Worm (Caenorhabditis elegans) whole organism, early embryonic: Measurements from ENCODE around the gene C07E3.3.
A peak's percentile ranks its signal among the peaks of the same experiment; 100 is the strongest.

Experiments
- B0310.2 ChIP-seq: sonication (generic microtip); optimal IDR thresholded peaks from 2 replicates; lab custom pipeline; 2016; ENCODE audit warnings: mild to moderate bottlenecking, missing genetic modification characterization, missing compliant biosample characterization
- F13C5.2 ChIP-seq: sonication (generic microtip); optimal IDR thresholded peaks from 2 replicates; lab custom pipeline; 2017; ENCODE audit warnings: mild to moderate bottlenecking, missing genetic modification characterization, inconsistent platforms, missing compliant biosample characterization
- aly-1 ChIP-seq: sonication (generic microtip); optimal IDR thresholded peaks from 2 replicates; lab custom pipeline; 2016; ENCODE audit warnings: missing genetic modification characterization, missing compliant biosample characterization
- ama-1 ChIP-seq: fragments of 150-350 bp; optimal IDR thresholded peaks from 2 replicates; lab custom pipeline; 2014
- ceh-13 ChIP-seq: fragments of 200-800 bp; sonication (Bioruptor generic); optimal IDR thresholded peaks from 2 replicates; lab custom pipeline; 2018; ENCODE audit warnings: mild to moderate bottlenecking, missing genetic modification characterization, missing compliant biosample characterization
- ceh-36 ChIP-seq: sonication (generic microtip); optimal IDR thresholded peaks from 2 replicates; lab custom pipeline; 2016; ENCODE audit warnings: missing genetic modification characterization, inconsistent platforms, missing compliant biosample characterization
- ets-7 ChIP-seq: sonication (generic microtip); optimal IDR thresholded peaks from 2 replicates; lab custom pipeline; 2016; ENCODE audit warnings: missing genotype, missing genetic modification characterization, missing compliant biosample characterization
- flt-1 ChIP-seq: fragments of 200-800 bp; sonication (Bioruptor generic); IDR thresholded peaks from 2 replicates; pipeline ENCODE4 v1.3.6; 2022; ENCODE audit warnings: missing genetic modification characterization, missing compliant biosample characterization
- hmbx-1 ChIP-seq: sonication (generic microtip); optimal IDR thresholded peaks from 2 replicates; lab custom pipeline; 2016; ENCODE audit warnings: mild to moderate bottlenecking, missing genetic modification characterization, missing compliant biosample characterization
- hmg-4 ChIP-seq: fragments of 200-800 bp; sonication (Bioruptor generic); optimal IDR thresholded peaks from 2 replicates; lab custom pipeline; 2018; ENCODE audit warnings: mild to moderate bottlenecking, missing genetic modification characterization, missing compliant biosample characterization
- hnd-1 ChIP-seq: sonication (generic microtip); optimal IDR thresholded peaks from 2 replicates; lab custom pipeline; 2016; ENCODE audit warnings: missing genetic modification characterization, missing compliant biosample characterization
- pes-1 ChIP-seq: fragments of 200-800 bp; sonication (Bioruptor generic); IDR thresholded peaks from 2 replicates; pipeline ENCODE4 v1.3.6; 2022; ENCODE audit warnings: missing genetic modification reagents, missing genetic modification characterization, missing compliant biosample characterization
- scrt-1 ChIP-seq: fragments of 200-800 bp; sonication (Bioruptor generic); IDR thresholded peaks from 2 replicates; pipeline ENCODE4 v1.3.6; 2022; ENCODE audit warnings: missing genetic modification characterization, missing compliant biosample characterization
- sea-1 ChIP-seq: fragments of 200-800 bp; sonication (Bioruptor generic); conservative IDR thresholded peaks from 2 replicates; pipeline ENCODE4 v1.3.6; 2022; ENCODE audit warnings: missing genetic modification characterization, missing compliant biosample characterization
- tbx-11 ChIP-seq: fragments of 200-800 bp; sonication (Bioruptor generic); IDR thresholded peaks from 2 replicates; pipeline ENCODE4 v1.3.6; 2022; ENCODE audit warnings: missing genetic modification characterization, missing compliant biosample characterization
- tbx-37 ChIP-seq: fragments of 200-800 bp; sonication (Bioruptor generic); conservative IDR thresholded peaks from 2 replicates; pipeline ENCODE4 v1.3.6; 2022; ENCODE audit warnings: missing genetic modification reagents, missing genetic modification characterization, missing compliant biosample characterization
- tra-4 ChIP-seq: sonication (generic microtip); optimal IDR thresholded peaks from 2 replicates; lab custom pipeline; 2017; ENCODE audit warnings: missing genetic modification characterization, missing compliant biosample characterization

The C07E3.3 gene

ce11 chrII:10377901-10378300, 20.6 kb upstream of the C07E3.3 start:
- TF ChIP-seq tbx-37 (no peak), tra-4 (tag; lab: Kevin White, UChicago) (no peak), flt-1 (GFP tag; lab: Robert Waterston, UW) (no peak), hmg-4 (no peak), B0310.2 (tag; lab: Kevin White, UChicago) (no peak), scrt-1 (GFP tag; lab: Robert Waterston, UW) (no peak), aly-1 (tag; lab: Kevin White, UChicago) (no peak), hmbx-1 (tag; lab: Kevin White, UChicago) (no peak), ets-7 (tag; lab: Kevin White, UChicago) (no peak), sea-1 (GFP tag; lab: Robert Waterston, UW) (no peak), hnd-1 (no peak), ceh-13 (no peak), pes-1 (no peak), tbx-11 (GFP tag; lab: Robert Waterston, UW) (no peak), F13C5.2 (tag; lab: Kevin White, UChicago) (no peak)

ce11 chrII:10374776-10375175, 17.5 kb upstream of the C07E3.3 start:
- peak; percentile 7 for TF ChIP-seq hmg-4
- no peak for TF ChIP-seq B0310.2 (tag; lab: Kevin White, UChicago)
- peak; percentile 50 for TF ChIP-seq ceh-36

- TF ChIP-seq hnd-1, result no peak
- TF ChIP-seq F13C5.2 (tag; lab: Kevin White, UChicago), result no peak
- TF ChIP-seq ets-7 (tag; lab: Kevin White, UChicago), result no peak
- TF ChIP-seq pes-1, result no peak
- no peak for TF ChIP-seq tbx-11 (GFP tag; lab: Robert Waterston, UW)
- no peak for TF ChIP-seq flt-1 (GFP tag; lab: Robert Waterston, UW)
- no peak for TF ChIP-seq tra-4 (tag; lab: Kevin White, UChicago)
- TF ChIP-seq sea-1 (GFP tag; lab: Robert Waterston, UW), result no peak
- TF ChIP-seq tbx-37, result no peak
- no peak for TF ChIP-seq ceh-13
- TF ChIP-seq aly-1 (tag; lab: Kevin White, UChicago), result no peak
- TF ChIP-seq ama-1 (lab: Kevin White, UChicago), result no peak
- no peak for TF ChIP-seq scrt-1 (GFP tag; lab: Robert Waterston, UW)
- no peak for TF ChIP-seq hmbx-1 (tag; lab: Kevin White, UChicago)
- no peak for TF ChIP-seq hmg-4
- TF ChIP-seq ceh-36, result no peak
- TF ChIP-seq B0310.2 (tag; lab: Kevin White, UChicago), result no peak
Measured at ce11 chrII:10373536-10374169, 16.3 kb upstream of the C07E3.3 start.

ce11 chrII:10373016-10373415, 15.7 kb upstream of the C07E3.3 start:
- no peak for TF ChIP-seq B0310.2 (tag; lab: Kevin White, UChicago)
- no peak for TF ChIP-seq hmbx-1 (tag; lab: Kevin White, UChicago)
- no peak for TF ChIP-seq hnd-1
- TF ChIP-seq F13C5.2 (tag; lab: Kevin White, UChicago), result no peak
- TF ChIP-seq tra-4 (tag; lab: Kevin White, UChicago), result no peak
- no peak for TF ChIP-seq aly-1 (tag; lab: Kevin White, UChicago)
- TF ChIP-seq pes-1, result no peak

- TF ChIP-seq tra-4 (tag; lab: Kevin White, UChicago) (no peak), F13C5.2 (tag; lab: Kevin White, UChicago) (peak; percentile 33), hmg-4 (peak; percentile 72), aly-1 (tag; lab: Kevin White, UChicago) (no peak), tbx-37 (no peak), pes-1 (no peak), ama-1 (lab: Kevin White, UChicago) (no peak), hmbx-1 (tag; lab: Kevin White, UChicago) (no peak), scrt-1 (GFP tag; lab: Robert Waterston, UW) (no peak)
Measured at ce11 chrII:10370826-10371225, 13.5 kb upstream of the C07E3.3 start.

- TF ChIP-seq B0310.2 (tag; lab: Kevin White, UChicago) (no peak), tbx-11 (GFP tag; lab: Robert Waterston, UW) (no peak), hnd-1 (no peak), ceh-36 (no peak), tbx-37 (no peak), ama-1 (lab: Kevin White, UChicago) (no peak), ceh-13 (no peak)
Measured at ce11 chrII:10369547-10370028, 12.3 kb upstream of the C07E3.3 start, which contains the start of gene ceh-58. Gene ceh-58, minus strand, starts transcription at chrII:10369597.

ce11 chrII:10367202-10367601, 9.9 kb upstream of the C07E3.3 start, which contains the start of gene ceh-57:
Gene ceh-57, minus strand, starts transcription at chrII:10367296.
- no peak for TF ChIP-seq scrt-1 (GFP tag; lab: Robert Waterston, UW)
- peak; percentile 65 for TF ChIP-seq ama-1 (lab: Kevin White, UChicago)
- no peak for TF ChIP-seq flt-1 (GFP tag; lab: Robert Waterston, UW)

ce11 chrII:10360487-10360886, 3.2 kb upstream of the C07E3.3 start, which contains the start of gene C07E3.4:
Gene C07E3.4, plus strand, starts transcription at chrII:10360787.
- no peak for TF ChIP-seq ceh-36
- no peak for TF ChIP-seq ceh-13
- no peak for TF ChIP-seq tbx-37
- no peak for TF ChIP-seq F13C5.2 (tag; lab: Kevin White, UChicago)
- TF ChIP-seq hmbx-1 (tag; lab: Kevin White, UChicago), result no peak
- no peak for TF ChIP-seq flt-1 (GFP tag; lab: Robert Waterston, UW)
- no peak for TF ChIP-seq sea-1 (GFP tag; lab: Robert Waterston, UW)
- TF ChIP-seq scrt-1 (GFP tag; lab: Robert Waterston, UW), result no peak
- TF ChIP-seq tbx-11 (GFP tag; lab: Robert Waterston, UW), result no peak
- no peak for TF ChIP-seq ets-7 (tag; lab: Kevin White, UChicago)
- TF ChIP-seq hnd-1, result no peak
- TF ChIP-seq hmg-4, result no peak
- no peak for TF ChIP-seq aly-1 (tag; lab: Kevin White, UChicago)
- no peak for TF ChIP-seq ama-1 (lab: Kevin White, UChicago)
